Fruit fly (Drosophila melanogaster) whole organism, embryonic: Measurements from ENCODE around the gene Argl.

ENCODE experiments used
- Abd-B ChIP-seq: fragments of 200-800 bp; sonication (Bioruptor generic); optimal IDR thresholded peaks from 2 replicates; lab custom pipeline; 2018; ENCODE audit warnings: missing biosample characterization, mild to moderate bottlenecking, missing genetic modification characterization, moderate library complexity
- Bgb ChIP-seq: fragments of 200-800 bp; sonication (Bioruptor generic); IDR thresholded peaks from 2 replicates; pipeline ENCODE4 v1.3.6; 2022; ENCODE audit warnings: missing biosample characterization, missing genetic modification characterization; ENCODE audit not compliant: partially characterized antibody
- CG10366 ChIP-seq: fragments of 200-800 bp; sonication (Bioruptor generic); IDR thresholded peaks from 2 replicates; pipeline ENCODE4 v1.3.6; 2022; ENCODE audit warnings: missing biosample characterization, missing genetic modification characterization
- CG11085 ChIP-seq: fragments of 200-800 bp; sonication (Bioruptor generic); IDR thresholded peaks from 2 replicates; pipeline ENCODE4 v1.3.6; 2022; ENCODE audit warnings: missing biosample characterization, missing genetic modification characterization
- CG11093 ChIP-seq: fragments of 200-800 bp; sonication (Bioruptor generic); IDR thresholded peaks from 3 replicates; pipeline ENCODE4 v1.3.6; 2022; ENCODE audit warnings: missing biosample characterization, missing genetic modification characterization
- CG11398 ChIP-seq: fragments of 200-800 bp; sonication (Bioruptor generic); optimal IDR thresholded peaks from 2 replicates; lab custom pipeline; 2016; ENCODE audit warnings: missing biosample characterization, missing genetic modification characterization
- CG12071 ChIP-seq: fragments of 200-800 bp; sonication (Bioruptor generic); optimal IDR thresholded peaks from 3 replicates; lab custom pipeline; 2018; ENCODE audit warnings: missing biosample characterization, mild to moderate bottlenecking, missing genetic modification characterization
- CG12391 ChIP-seq: fragments of 200-800 bp; sonication (Bioruptor generic); optimal IDR thresholded peaks from 3 replicates; lab custom pipeline; 2018; ENCODE audit warnings: missing biosample characterization, mild to moderate bottlenecking, missing genetic modification characterization, moderate library complexity
- CG12744 ChIP-seq: fragments of 200-800 bp; sonication (Bioruptor generic); optimal IDR thresholded peaks from 2 replicates; lab custom pipeline; 2016; ENCODE audit warnings: missing biosample characterization, missing genetic modification characterization
- CG12769 ChIP-seq: fragments of 200-800 bp; sonication (Bioruptor generic); optimal IDR thresholded peaks from 2 replicates; lab custom pipeline; 2019; ENCODE audit warnings: missing biosample characterization, mild to moderate bottlenecking, missing genetic modification characterization, moderate library complexity
- CG13296 ChIP-seq: fragments of 200-800 bp; sonication (Bioruptor generic); optimal IDR thresholded peaks from 3 replicates; lab custom pipeline; 2018; ENCODE audit warnings: missing biosample characterization, mild to moderate bottlenecking, missing genetic modification characterization
- CG13624 ChIP-seq: fragments of 200-800 bp; sonication (Bioruptor generic); optimal IDR thresholded peaks from 2 replicates; lab custom pipeline; 2016; ENCODE audit warnings: missing biosample characterization, missing genetic modification characterization
- CG15514 ChIP-seq: fragments of 200-800 bp; sonication (Bioruptor generic); optimal IDR thresholded peaks from 3 replicates; lab custom pipeline; 2017; ENCODE audit warnings: missing biosample characterization, missing genetic modification characterization, mild to moderate bottlenecking, moderate library complexity, missing genetic modification reagents
- CG16863 ChIP-seq: fragments of 200-800 bp; sonication (Bioruptor generic); optimal IDR thresholded peaks from 3 replicates; lab custom pipeline; 2016; ENCODE audit warnings: missing biosample characterization, missing genetic modification characterization
- CG17385 ChIP-seq: fragments of 200-800 bp; sonication (Bioruptor generic); optimal IDR thresholded peaks from 3 replicates; lab custom pipeline; 2018; ENCODE audit warnings: missing biosample characterization, mild to moderate bottlenecking, missing genetic modification characterization
- CG18599 ChIP-seq: fragments of 200-800 bp; sonication (Bioruptor generic); optimal IDR thresholded peaks from 3 replicates; lab custom pipeline; 2017; ENCODE audit warnings: missing biosample characterization, missing genetic modification characterization, mild to moderate bottlenecking, moderate library complexity, missing genetic modification reagents
- CG2120 ChIP-seq: fragments of 200-800 bp; sonication (Bioruptor generic); optimal IDR thresholded peaks from 3 replicates; lab custom pipeline; 2016; ENCODE audit warnings: missing biosample characterization, missing genetic modification characterization
- CG2712 ChIP-seq: fragments of 200-800 bp; optimal IDR thresholded peaks from 3 replicates; lab custom pipeline; 2019; ENCODE audit warnings: missing biosample characterization, mild to moderate bottlenecking, missing genetic modification characterization, moderate library complexity
- CG2875 ChIP-seq: fragments of 200-800 bp; sonication (Bioruptor generic); optimal IDR thresholded peaks from 2 replicates; lab custom pipeline; 2017; ENCODE audit warnings: missing biosample characterization, mild to moderate bottlenecking, missing genetic modification characterization, missing genetic modification reagents
- CG31224 ChIP-seq: fragments of 200-800 bp; sonication (Bioruptor generic); IDR thresholded peaks from 2 replicates; pipeline ENCODE4 v1.3.6; 2022; ENCODE audit warnings: missing biosample characterization, missing genetic modification characterization
- CG34422 ChIP-seq: fragments of 200-800 bp; sonication (Bioruptor generic); IDR thresholded peaks from 3 replicates; pipeline ENCODE4 v1.3.6; 2022; ENCODE audit warnings: missing biosample characterization, missing genetic modification characterization
- CG4730 ChIP-seq: fragments of 200-800 bp; sonication (Bioruptor generic); IDR thresholded peaks from 2 replicates; pipeline ENCODE4 v1.3.6; 2022; ENCODE audit warnings: missing biosample characterization, missing genetic modification characterization
- CG4820 ChIP-seq: fragments of 200-800 bp; sonication (Bioruptor generic); optimal IDR thresholded peaks from 3 replicates; lab custom pipeline; 2016; ENCODE audit warnings: missing biosample characterization, missing genetic modification characterization
- CG5180 ChIP-seq: fragments of 200-800 bp; sonication (Bioruptor generic); optimal IDR thresholded peaks from 3 replicates; lab custom pipeline; 2017; ENCODE audit warnings: missing biosample characterization, missing genetic modification characterization, mild to moderate bottlenecking, moderate library complexity, missing genetic modification reagents
- CG8290 ChIP-seq, 3 experiments: fragments of 200-800 bp; sonication (Bioruptor generic); optimal IDR thresholded peaks; 2 replicates each; lab custom pipeline; 2016 to 2019; ENCODE audit warnings: missing biosample characterization in 3 of 3, missing genetic modification characterization in 3 of 3, mild to moderate bottlenecking in 2 of 3, moderate library complexity in 1 of 3
- CG9932 ChIP-seq: fragments of 200-800 bp; sonication (Bioruptor generic); IDR thresholded peaks from 2 replicates; pipeline ENCODE4 v1.3.6; 2022; ENCODE audit warnings: missing biosample characterization, missing genetic modification characterization
- CTCF ChIP-seq: fragments of 200-800 bp; sonication (Bioruptor generic); optimal IDR thresholded peaks from 2 replicates; lab custom pipeline; 2017; ENCODE audit warnings: missing biosample characterization, mild to moderate bottlenecking, missing genetic modification characterization, moderate library complexity
- E2f1 ChIP-seq: fragments of 200-800 bp; sonication (Bioruptor generic); IDR thresholded peaks from 2 replicates; pipeline ENCODE4 v1.3.6; 2022; ENCODE audit warnings: missing biosample characterization, missing genetic modification characterization
- E2f2 ChIP-seq: fragments of 200-800 bp; sonication (Bioruptor generic); IDR thresholded peaks from 2 replicates; pipeline ENCODE4 v1.3.6; 2022; ENCODE audit warnings: missing biosample characterization, missing genetic modification characterization
- HmgD ChIP-seq: fragments of 200-800 bp; sonication (Bioruptor generic); optimal IDR thresholded peaks from 3 replicates; lab custom pipeline; 2016; ENCODE audit warnings: missing biosample characterization, missing genetic modification characterization
- Hmr ChIP-seq: fragments of 200-800 bp; sonication (Bioruptor generic); optimal IDR thresholded peaks from 3 replicates; lab custom pipeline; 2017; ENCODE audit warnings: mild to moderate bottlenecking, missing biosample characterization, missing genetic modification reagents, missing genetic modification characterization
- MESR4 ChIP-seq: fragments of 200-800 bp; sonication (Bioruptor generic); optimal IDR thresholded peaks from 2 replicates; lab custom pipeline; 2018; ENCODE audit warnings: missing biosample characterization, mild to moderate bottlenecking, missing genetic modification characterization, moderate library complexity
- Myb ChIP-seq: fragments of 200-800 bp; sonication (Bioruptor generic); optimal IDR thresholded peaks from 2 replicates; lab custom pipeline; 2016; ENCODE audit warnings: missing biosample characterization, missing genetic modification characterization
- NC2β ChIP-seq: fragments of 200-800 bp; sonication (Bioruptor generic); optimal IDR thresholded peaks from 2 replicates; lab custom pipeline; 2016; ENCODE audit warnings: missing biosample characterization, missing genetic modification characterization
- Sox102F ChIP-seq: fragments of 200-800 bp; sonication (Bioruptor generic); optimal IDR thresholded peaks from 2 replicates; lab custom pipeline; 2018; ENCODE audit warnings: missing biosample characterization, mild to moderate bottlenecking, missing genetic modification characterization, moderate library complexity
- Usf ChIP-seq: fragments of 200-800 bp; sonication (Bioruptor generic); optimal IDR thresholded peaks from 2 replicates; lab custom pipeline; 2017; ENCODE audit warnings: missing genotype, missing biosample characterization, missing genetic modification characterization
- Xrp1 ChIP-seq: fragments of 200-800 bp; sonication (Bioruptor generic); IDR thresholded peaks from 2 replicates; pipeline ENCODE4 v1.3.6; 2022; ENCODE audit warnings: missing biosample characterization, missing genetic modification characterization
- ara ChIP-seq: fragments of 200-800 bp; sonication (Bioruptor generic); IDR thresholded peaks from 2 replicates; pipeline ENCODE4 v1.3.6; 2022; ENCODE audit warnings: missing biosample characterization, missing genetic modification characterization
- cwo ChIP-seq: fragments of 200-800 bp; sonication (Bioruptor generic); optimal IDR thresholded peaks from 3 replicates; lab custom pipeline; 2017; ENCODE audit warnings: missing biosample characterization, missing genetic modification characterization, mild to moderate bottlenecking, moderate library complexity, missing genetic modification reagents
- dpn ChIP-seq, 2 experiments: fragments of 200-800 bp; sonication (Bioruptor generic); optimal IDR thresholded peaks; 3 replicates each; lab custom pipeline; 2016; ENCODE audit warnings: missing biosample characterization in 2 of 2, missing genetic modification characterization in 2 of 2
- ewg ChIP-seq: fragments of 200-800 bp; sonication (Bioruptor generic); optimal IDR thresholded peaks from 3 replicates; lab custom pipeline; 2017; ENCODE audit warnings: mild to moderate bottlenecking, missing biosample characterization, missing genetic modification reagents, missing genetic modification characterization
- ind ChIP-seq: fragments of 200-800 bp; sonication (Bioruptor generic); optimal IDR thresholded peaks from 3 replicates; lab custom pipeline; 2016; ENCODE audit warnings: missing biosample characterization, missing genetic modification characterization
- nerfin-2 ChIP-seq: fragments of 200-800 bp; sonication (Bioruptor generic); IDR thresholded peaks from 2 replicates; pipeline ENCODE4 v1.3.6; 2022; ENCODE audit warnings: missing biosample characterization, missing genetic modification characterization; ENCODE audit not compliant: partially characterized antibody
- otp ChIP-seq: fragments of 200-800 bp; sonication (Bioruptor generic); IDR thresholded peaks from 3 replicates; pipeline ENCODE4, ENCODE4 v1.3.6; 2022; ENCODE audit warnings: missing biosample characterization, missing genetic modification characterization
- schlank ChIP-seq: fragments of 200-800 bp; sonication (Bioruptor generic); optimal IDR thresholded peaks from 2 replicates; lab custom pipeline; 2018; ENCODE audit warnings: missing biosample characterization, mild to moderate bottlenecking, missing genetic modification characterization
- tio ChIP-seq: fragments of 200-800 bp; sonication (Bioruptor generic); optimal IDR thresholded peaks from 2 replicates; lab custom pipeline; 2017; ENCODE audit warnings: missing biosample characterization, missing genetic modification characterization, inconsistent platforms
- vvl ChIP-seq: fragments of 200-800 bp; sonication (Bioruptor generic); IDR thresholded peaks from 2 replicates; pipeline ENCODE4 v1.3.6; 2022; ENCODE audit warnings: missing biosample characterization, missing genetic modification characterization
- wdn ChIP-seq: fragments of 200-800 bp; sonication (Bioruptor generic); IDR thresholded peaks from 2 replicates; pipeline ENCODE4 v1.3.6; 2022; ENCODE audit warnings: missing biosample characterization, missing genetic modification characterization

Gene Argl

dm6 chr2L:8952194-8953037 lies 10.5 kb upstream of the Argl start (continued):
- TF ChIP-seq vvl (GFP tag; lab: Robert Waterston, UW) (peak; percentile 58), CG4820 (peak; percentile 14), wdn (GFP tag; lab: Robert Waterston, UW) (0 out of 2 replicates have a peak, but pooled peaks have one; percentile 22), Bgb (peak; percentile 81), E2f2 (peak; percentile 58), CG12769 (tag; lab: Kevin White, UChicago) (peak; percentile 56), CG11085 (GFP tag; lab: Robert Waterston, UW) (peak; percentile 31; the same call in 1 of the 2 replicates), CG17385 (GFP tag; lab: Kevin White, UChicago) (peak; percentile 36), CG11398 (GFP tag; lab: Kevin White, UChicago) (peak; percentile 12), HmgD (GFP tag; lab: Kevin White, UChicago) (peak; percentile 49), CG8290 (GFP tag; optimal IDR thresholded peaks at IDR 0.05; lab: Kevin White, UChicago) (no peak), CG8290 (tag; optimal IDR thresholded peaks at IDR 0.05; lab: Kevin White, UChicago) (peak in 1 of 2 experiments; percentile 61), CG2875 (GFP tag; lab: Kevin White, UChicago) (peak; percentile 33), dpn (GFP tag; optimal IDR thresholded peaks at IDR 0.05; lab: Kevin White, UChicago) (peak; percentile 25 to 69), NC2β (GFP tag; lab: Kevin White, UChicago) (peak; percentile 42), CG11093 (GFP tag; lab: Robert Waterston, UW) (no peak), CG16863 (GFP tag; lab: Kevin White, UChicago) (peak; percentile 6), otp (peak; percentile 38; the same call in 1 of the 3 replicates), tio (GFP tag; lab: Kevin White, UChicago) (peak; percentile 37), CG15514 (peak; percentile 39), ind (GFP tag; lab: Kevin White, UChicago) (peak; percentile 35), E2f1 (GFP tag; lab: Robert Waterston, UW) (peak; percentile 34; the same call in 1 of the 2 replicates), Sox102F (peak; percentile 24), cwo (peak; percentile 61), Abd-B (no peak), ewg (GFP tag; lab: Kevin White, UChicago) (no peak), CG2120 (GFP tag; lab: Kevin White, UChicago) (peak; percentile 72), CG2712 (tag; lab: Kevin White, UChicago) (peak; percentile 61), CG13296 (GFP tag; lab: Kevin White, UChicago) (peak; percentile 7), CTCF (peak; percentile 76), CG12071 (GFP tag; lab: Kevin White, UChicago) (peak; percentile 30), Usf (GFP tag; lab: Kevin White, UChicago) (no peak), CG12744 (GFP tag; lab: Kevin White, UChicago) (peak; percentile 41), Hmr (peak; percentile 54), CG4730 (GFP tag; lab: Robert Waterston, UW) (0 out of 2 replicates have a peak, but pooled peaks have one; percentile 26), nerfin-2 (peak; percentile 57), MESR4 (GFP tag; lab: Kevin White, UChicago) (no peak), Xrp1 (GFP tag; lab: Robert Waterston, UW) (peak; percentile 61; the same call in 1 of the 2 replicates), CG18599 (peak; percentile 79), ara (GFP tag; lab: Robert Waterston, UW) (peak; percentile 54; the same call in 1 of the 2 replicates), CG31224 (GFP tag; lab: Robert Waterston, UW) (0 out of 2 replicates have a peak, but pooled peaks have one; percentile 36), schlank (tag; lab: Kevin White, UChicago) (peak; percentile 5), Myb (peak; percentile 91), CG13624 (GFP tag; lab: Kevin White, UChicago) (peak; percentile 37), CG5180 (peak; percentile 5), CG10366 (GFP tag; lab: Robert Waterston, UW) (peak; percentile 31), CG34422 (GFP tag; lab: Robert Waterston, UW) (0 out of 3 replicates have a peak, but pooled peaks have one; percentile 50), CG9932 (peak; percentile 65), CG12391 (tag; lab: Kevin White, UChicago) (peak; percentile 12)
